Fruit fly (Drosophila melanogaster): ENCODE results near the gene CG14546.
A peak's percentile ranks its signal among the peaks of the same experiment; 100 is the strongest.

CG14546 gene

DNA sequence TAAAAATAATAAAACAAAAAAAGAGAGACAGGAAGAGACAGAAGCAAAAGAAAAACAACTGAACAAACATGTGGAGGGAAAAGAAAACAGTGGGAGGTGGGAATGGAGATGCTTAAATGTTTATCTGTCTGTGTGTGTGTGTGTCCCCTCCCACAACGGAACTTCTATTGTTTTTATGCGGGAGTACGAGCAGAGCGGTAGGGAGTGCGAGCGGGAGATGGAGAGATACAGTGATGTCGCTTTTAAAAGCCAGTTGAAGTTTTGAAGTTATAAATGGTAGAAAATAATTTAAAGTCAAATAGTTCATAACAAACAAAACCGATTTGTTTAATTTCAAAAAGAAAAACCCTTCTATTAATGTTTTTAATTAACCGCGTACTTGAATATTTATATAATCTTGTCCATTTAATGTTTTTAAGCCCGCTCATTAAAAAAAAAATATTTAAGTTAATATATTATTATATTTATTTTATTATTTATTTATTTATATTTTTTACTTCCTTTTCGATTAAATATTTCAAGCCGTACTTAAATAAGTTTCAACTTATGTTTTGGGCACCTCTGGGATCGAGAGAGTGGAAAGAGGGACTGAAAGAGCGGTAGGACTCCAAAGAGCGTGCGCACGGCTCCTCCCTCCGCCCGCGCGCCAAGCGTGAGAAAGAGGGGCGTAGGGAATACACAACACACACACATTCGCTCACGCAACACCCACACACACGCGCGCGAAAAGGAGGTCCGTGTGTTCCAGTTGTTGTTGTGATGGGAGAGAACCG is 42.0 kb downstream of the CG14546 start (continued):
- TF ChIP-seq CG11696 (GFP tag; IDR thresholded peaks at IDR 0.05) (0 out of 2 replicates have a peak, but pooled peaks have one; percentile 29), CG31365 (tag; optimal IDR thresholded peaks at IDR 0.05) (no peak), CG3281 (GFP tag; optimal IDR thresholded peaks at IDR 0.05) (peak; percentile 57), ranshi (GFP tag; IDR thresholded peaks at IDR 0.05) (peak; percentile 55; the same call in 1 of the 2 replicates), CG11247 (GFP tag; IDR thresholded peaks at IDR 0.05) (no peak), slbo (GFP tag; IDR thresholded peaks at IDR 0.05) (peak; percentile 59), Six4 (GFP tag; optimal IDR thresholded peaks at IDR 0.05) (no peak), unpg (GFP tag; optimal IDR thresholded peaks at IDR 0.05) (peak; percentile 55), HLH3B (GFP tag; IDR thresholded peaks at IDR 0.05) (0 out of 2 replicates have a peak, but pooled peaks have one; percentile 40), vvl (GFP tag; IDR thresholded peaks at IDR 0.05) (peak; percentile 63), BtbVII (GFP tag; optimal IDR thresholded peaks at IDR 0.05) (peak; percentile 33), CG6689 (GFP tag; IDR thresholded peaks at IDR 0.05) (peak; percentile 59), dmrt99B (tag; optimal IDR thresholded peaks at IDR 0.05) (peak; percentile 62), Nf-YC (tag; optimal IDR thresholded peaks at IDR 0.05) (peak; percentile 1), B-H1 (GFP tag; IDR thresholded peaks at IDR 0.05) (no peak; the same call in 2 of the 3 replicates), CG2129 (GFP tag; IDR thresholded peaks at IDR 0.05; ENCODE audit: partially characterized antibody) (no peak), CG2199 (GFP tag; IDR thresholded peaks at IDR 0.05) (peak; percentile 12; the same call in 1 of the 3 replicates), Xbp1 (GFP tag; optimal IDR thresholded peaks at IDR 0.05) (peak; percentile 31), CG10209 (GFP tag; optimal IDR thresholded peaks at IDR 0.05) (peak; percentile 42), Fer1 (GFP tag; optimal IDR thresholded peaks at IDR 0.05) (peak; percentile 49), CG6654 (GFP tag; optimal IDR thresholded peaks at IDR 0.05) (peak; percentile 25), CG9215 (GFP tag; IDR thresholded peaks at IDR 0.05) (no peak), CG15011 (GFP tag; optimal IDR thresholded peaks at IDR 0.05) (no peak), GATAe (GFP tag; conservative IDR thresholded peaks at IDR 0.05) (no peak), nerfin-2 (GFP tag; IDR thresholded peaks at IDR 0.05; ENCODE audit: partially characterized antibody) (no peak), cas (GFP tag; IDR thresholded peaks at IDR 0.05) (no peak), tx (GFP tag; optimal IDR thresholded peaks at IDR 0.05) (no peak), CG6791 (GFP tag; IDR thresholded peaks at IDR 0.05; ENCODE audit: partially characterized antibody) (no peak), ci (GFP tag; IDR thresholded peaks at IDR 0.05) (peak; percentile 68), CG17328 (GFP tag; IDR thresholded peaks at IDR 0.05) (peak; percentile 51), chinmo (GFP tag; IDR thresholded peaks at IDR 0.05; ENCODE audit: partially characterized antibody) (0 out of 4 replicates have a peak, but pooled peaks have one; percentile 35), da (GFP tag; optimal IDR thresholded peaks at IDR 0.05) (no peak), Hey (tag; optimal IDR thresholded peaks at IDR 0.05) (no peak), chif (GFP tag; optimal IDR thresholded peaks at IDR 0.05) (peak in 1 of 2 experiments; percentile 5), dmrt11E (tag; optimal IDR thresholded peaks at IDR 0.05) (peak; percentile 77), D19B (GFP tag; optimal IDR thresholded peaks at IDR 0.05) (no peak), eyg (GFP tag; optimal IDR thresholded peaks at IDR 0.05) (no peak), CG10366 (GFP tag; IDR thresholded peaks at IDR 0.05) (peak; percentile 29; the same call in 1 of the 2 replicates), ATbp (GFP tag; optimal IDR thresholded peaks at IDR 0.05) (peak; percentile 21), CG13624 (GFP tag; optimal IDR thresholded peaks at IDR 0.05) (no peak), CG4820 (GFP tag; optimal IDR thresholded peaks at IDR 0.05) (peak; percentile 22), CG30403 (GFP tag; optimal IDR thresholded peaks at IDR 0.05) (peak; percentile 37), tgo (GFP tag; IDR thresholded peaks at IDR 0.05) (0 out of 3 replicates have a peak, but pooled peaks have one; percentile 36), Sox100B (GFP tag; optimal IDR thresholded peaks at IDR 0.05) (peak; percentile 50), CG5953 (GFP tag; IDR thresholded peaks at IDR 0.05) (no peak), CG14014 (GFP tag; IDR thresholded peaks at IDR 0.05) (0 out of 2 replicates have a peak, but pooled peaks have one; percentile 44), Asciz (GFP tag; optimal IDR thresholded peaks at IDR 0.05) (peak; percentile 37), sisA (GFP tag; IDR thresholded peaks at IDR 0.05) (peak; percentile 30; the same call in 1 of the 2 replicates), crol (GFP tag; IDR thresholded peaks at IDR 0.05) (peak; percentile 92)

All from whole organism, embryonic.